Fruit fly (Drosophila melanogaster) whole organism, wandering third instar larva: ENCODE measurements around the gene ArfGAP3.

Experiments used
- Myc ChIP-seq: fragments of >200 bp; optimal IDR thresholded peaks from 2 replicates; lab custom pipeline; 2017
- dl ChIP-seq, 2 experiments: fragments of 175-275, 200-275 bp in 1 of 2; fragments of 200-275 bp in 1 of 2; sonication (Bioruptor generic); optimal IDR thresholded peaks; lab custom pipeline; 2018; ENCODE audit warnings: mild to moderate bottlenecking in 2 of 2, missing biosample characterization in 2 of 2, missing genetic modification characterization in 2 of 2, moderate library complexity in 2 of 2; ENCODE audit not compliant: partially characterized antibody in 2 of 2, insufficient read depth in 1 of 2
- dsf ChIP-seq: sonication (Bioruptor generic); optimal IDR thresholded peaks from 2 replicates; lab custom pipeline; 2016; ENCODE audit warnings: missing biosample characterization, missing genetic modification characterization, borderline replicate concordance
- h ChIP-seq: fragments of 200-800 bp; sonication (Bioruptor generic); optimal IDR thresholded peaks from 3 replicates; lab custom pipeline; 2016; ENCODE audit warnings: missing biosample characterization, mild to moderate bottlenecking, missing genetic modification characterization
- tai ChIP-seq: sonication (Bioruptor generic); optimal IDR thresholded peaks from 2 replicates; lab custom pipeline; 2016; ENCODE audit warnings: missing biosample characterization, missing genetic modification characterization

- TF ChIP-seq dl (GFP tag; optimal IDR thresholded peaks at IDR 0.05; lab: Kevin White, UChicago; ENCODE audit: insufficient read depth in 1 of 2, partially characterized antibody in 2 of 2) (no peak), dsf (GFP tag; lab: Kevin White, UChicago) (no peak), tai (GFP tag; lab: Kevin White, UChicago) (no peak), h (GFP tag; lab: Kevin White, UChicago) (no peak), Myc (lab: Kevin White, UChicago) (no peak)
Observed at dm6 chr3L:22699133-22699532, 18.2 kb downstream of the ArfGAP3 start, which contains the start of gene CG45116.
